Fruit fly (Drosophila melanogaster) whole organism, prepupa: ENCODE data around the gene dy.
A peak's percentile ranks its signal among the peaks of the same experiment; 100 is the strongest.

Experiments used
- Blimp-1 ChIP-seq: fragments of 200-800 bp; sonication (Bioruptor generic); optimal IDR thresholded peaks from 3 replicates; lab custom pipeline; 2017; ENCODE audit warnings: missing biosample characterization, missing genetic modification characterization, mild to moderate bottlenecking, moderate library complexity, missing genetic modification reagents
- CG11294 ChIP-seq: fragments of 200-800 bp; sonication (Bioruptor generic); IDR thresholded peaks from 2 replicates; pipeline ENCODE4 v1.3.6; 2022; ENCODE audit warnings: missing biosample characterization, missing genetic modification characterization
- CG11762 ChIP-seq: fragments of 200-800 bp; sonication (Bioruptor generic); optimal IDR thresholded peaks from 3 replicates; lab custom pipeline; 2016; ENCODE audit warnings: missing biosample characterization, missing genetic modification characterization; ENCODE audit not compliant: insufficient read depth
- CG11902 ChIP-seq: fragments of 200-800 bp; sonication (Bioruptor generic); optimal IDR thresholded peaks from 3 replicates; lab custom pipeline; 2016; ENCODE audit warnings: missing biosample characterization, missing genetic modification characterization
- CG15336 ChIP-seq: fragments of 200-800 bp; sonication (Bioruptor generic); IDR thresholded peaks from 2 replicates; pipeline ENCODE4 v1.3.6; 2022; ENCODE audit warnings: missing biosample characterization, missing genetic modification characterization
- CG3032 ChIP-seq: fragments of 200-800 bp; optimal IDR thresholded peaks from 2 replicates; lab custom pipeline; 2019; ENCODE audit warnings: missing biosample characterization, mild to moderate bottlenecking, missing genetic modification characterization, moderate library complexity
- CG31627 ChIP-seq: fragments of 200-800 bp; sonication (Bioruptor generic); optimal IDR thresholded peaks from 3 replicates; lab custom pipeline; 2016; ENCODE audit warnings: missing biosample characterization, missing genetic modification characterization
- CG32006 ChIP-seq: fragments of 200-800 bp; sonication (Bioruptor generic); optimal IDR thresholded peaks from 3 replicates; lab custom pipeline; 2017; ENCODE audit warnings: missing biosample characterization, mild to moderate bottlenecking, missing genetic modification characterization
- CG34406 ChIP-seq: fragments of 200-800 bp; sonication (Bioruptor generic); optimal IDR thresholded peaks from 3 replicates; lab custom pipeline; 2016; ENCODE audit warnings: missing biosample characterization, missing genetic modification characterization
- CG3919 ChIP-seq: fragments of 200-800 bp; sonication (Bioruptor generic); optimal IDR thresholded peaks from 3 replicates; lab custom pipeline; 2016; ENCODE audit warnings: missing biosample characterization, missing genetic modification characterization
- CG6163 ChIP-seq: fragments of 200-800 bp; sonication (Bioruptor generic); IDR thresholded peaks from 3 replicates; pipeline ENCODE4 v1.3.6; 2022; ENCODE audit warnings: missing biosample characterization, missing genetic modification characterization
- CG6276 ChIP-seq: fragments of 200-800 bp; sonication (Bioruptor generic); optimal IDR thresholded peaks from 2 replicates; lab custom pipeline; 2017; ENCODE audit warnings: missing biosample characterization, mild to moderate bottlenecking, missing genetic modification characterization
- CG6792 ChIP-seq: fragments of 200-800 bp; sonication (Bioruptor generic); optimal IDR thresholded peaks from 3 replicates; lab custom pipeline; 2016; ENCODE audit warnings: missing biosample characterization, missing genetic modification characterization
- CG6808 ChIP-seq: fragments of 200-800 bp; sonication (Bioruptor generic); optimal IDR thresholded peaks from 3 replicates; lab custom pipeline; 2017; ENCODE audit warnings: missing biosample characterization, missing genetic modification characterization, mild to moderate bottlenecking, moderate library complexity, missing genetic modification reagents
- CG6854 ChIP-seq: fragments of 200-800 bp; sonication (Bioruptor generic); optimal IDR thresholded peaks from 2 replicates; lab custom pipeline; 2017; ENCODE audit warnings: missing biosample characterization, mild to moderate bottlenecking, missing genetic modification characterization
- CG8119 ChIP-seq: fragments of 200-800 bp; sonication (Bioruptor generic); IDR thresholded peaks from 3 replicates; pipeline ENCODE4 v1.3.6; 2022; ENCODE audit warnings: missing biosample characterization, missing genetic modification characterization
- CG8319 ChIP-seq: fragments of 200-800 bp; sonication (Bioruptor generic); optimal IDR thresholded peaks from 3 replicates; lab custom pipeline; 2016; ENCODE audit warnings: missing biosample characterization, missing genetic modification characterization
- CG8632 ChIP-seq: fragments of 200-800 bp; sonication (Bioruptor generic); optimal IDR thresholded peaks from 3 replicates; lab custom pipeline; 2016; ENCODE audit warnings: missing biosample characterization, missing genetic modification characterization
- CG9139 ChIP-seq: fragments of 200-800 bp; sonication (Bioruptor generic); optimal IDR thresholded peaks from 3 replicates; lab custom pipeline; 2017; ENCODE audit warnings: missing biosample characterization, mild to moderate bottlenecking, missing genetic modification characterization
- Eip78C ChIP-seq: fragments of 200-800 bp; sonication (Bioruptor generic); peaks from one replicate; lab custom pipeline; 2016; ENCODE audit warnings: missing biosample characterization, missing genetic modification characterization
- Eip93F ChIP-seq: fragments of 200-800 bp; sonication (Bioruptor generic); optimal IDR thresholded peaks from 2 replicates; lab custom pipeline; 2016; ENCODE audit warnings: missing biosample characterization, mild to moderate bottlenecking, missing genetic modification characterization
- Ets21C ChIP-seq: fragments of 200-800 bp; sonication (Bioruptor generic); optimal IDR thresholded peaks from 3 replicates; lab custom pipeline; 2016; ENCODE audit warnings: missing biosample characterization, missing genetic modification characterization
- Ets96B ChIP-seq: fragments of 200-800 bp; optimal IDR thresholded peaks from 2 replicates; lab custom pipeline; 2019; ENCODE audit warnings: missing biosample characterization, mild to moderate bottlenecking, missing genetic modification characterization, moderate library complexity
- Gug ChIP-seq: fragments of 200-800 bp; sonication (Bioruptor generic); IDR thresholded peaks from 2 replicates; pipeline ENCODE4 v1.3.6; 2022; ENCODE audit warnings: missing biosample characterization, missing genetic modification characterization
- Hr38 ChIP-seq: sonication (Bioruptor generic); optimal IDR thresholded peaks from 2 replicates; lab custom pipeline; 2016; ENCODE audit warnings: missing biosample characterization, missing genetic modification characterization
- Lpt ChIP-seq: fragments of 200-800 bp; sonication (Bioruptor generic); optimal IDR thresholded peaks from 3 replicates; lab custom pipeline; 2016; ENCODE audit warnings: missing biosample characterization, missing genetic modification characterization
- Met ChIP-seq: fragments of 200-800 bp; sonication (Bioruptor generic); optimal IDR thresholded peaks from 3 replicates; lab custom pipeline; 2016; ENCODE audit warnings: missing biosample characterization, missing genetic modification characterization
- Sox102F ChIP-seq: fragments of 200-800 bp; sonication (Bioruptor generic); optimal IDR thresholded peaks from 2 replicates; lab custom pipeline; 2016; ENCODE audit warnings: missing biosample characterization, mild to moderate bottlenecking, missing genetic modification characterization
- Sox14 ChIP-seq: fragments of 200-800 bp; sonication (Bioruptor generic); optimal IDR thresholded peaks from 3 replicates; lab custom pipeline; 2016; ENCODE audit warnings: missing biosample characterization, missing genetic modification characterization
- acj6 ChIP-seq: fragments of 200-800 bp; sonication (Bioruptor generic); optimal IDR thresholded peaks from 3 replicates; lab custom pipeline; 2016; ENCODE audit warnings: missing biosample characterization, missing genetic modification characterization
- cyc ChIP-seq: fragments of 200-800 bp; sonication (Bioruptor generic); optimal IDR thresholded peaks from 3 replicates; lab custom pipeline; 2016; ENCODE audit warnings: missing biosample characterization, missing genetic modification characterization
- dac ChIP-seq: fragments of 200-800 bp; sonication (Bioruptor generic); optimal IDR thresholded peaks from 2 replicates; lab custom pipeline; 2017; ENCODE audit warnings: missing biosample characterization, mild to moderate bottlenecking, missing genetic modification characterization
- eg ChIP-seq: fragments of 200-800 bp; sonication (Bioruptor generic); IDR thresholded peaks from 3 replicates; pipeline ENCODE4 v1.3.6; 2022; ENCODE audit warnings: missing biosample characterization, missing genetic modification characterization
- esn ChIP-seq: fragments of 200-800 bp; sonication (Bioruptor generic); optimal IDR thresholded peaks from 2 replicates; lab custom pipeline; 2016; ENCODE audit warnings: missing biosample characterization, mild to moderate bottlenecking, missing genetic modification characterization, moderate library complexity
- fd59A ChIP-seq: fragments of 200-800 bp; sonication (Bioruptor generic); optimal IDR thresholded peaks from 2 replicates; lab custom pipeline; 2017; ENCODE audit warnings: missing biosample characterization, mild to moderate bottlenecking, missing genetic modification characterization, missing genetic modification reagents
- fd85E ChIP-seq: fragments of 200-800 bp; sonication (Bioruptor generic); optimal IDR thresholded peaks from 3 replicates; lab custom pipeline; 2016; ENCODE audit warnings: missing biosample characterization, missing genetic modification characterization
- net ChIP-seq: fragments of 200-800 bp; sonication (Bioruptor generic); optimal IDR thresholded peaks from 3 replicates; lab custom pipeline; 2016; ENCODE audit warnings: missing biosample characterization, missing genetic modification characterization
- salr ChIP-seq, 2 experiments: fragments of 200-800 bp; sonication (Bioruptor generic); optimal IDR thresholded peaks; 3 replicates each; lab custom pipeline; 2016 to 2018; ENCODE audit warnings: missing biosample characterization in 2 of 2, missing genetic modification characterization in 2 of 2, mild to moderate bottlenecking in 1 of 2
- spab ChIP-seq: fragments of 200-800 bp; sonication (Bioruptor generic); optimal IDR thresholded peaks from 2 replicates; lab custom pipeline; 2017; ENCODE audit warnings: missing biosample characterization, mild to moderate bottlenecking, missing genetic modification characterization, missing genetic modification reagents
- vri ChIP-seq: fragments of 200-800 bp; sonication (Bioruptor generic); optimal IDR thresholded peaks from 3 replicates; lab custom pipeline; 2016; ENCODE audit warnings: missing biosample characterization, mild to moderate bottlenecking, missing genetic modification characterization

Gene dy

DNA sequence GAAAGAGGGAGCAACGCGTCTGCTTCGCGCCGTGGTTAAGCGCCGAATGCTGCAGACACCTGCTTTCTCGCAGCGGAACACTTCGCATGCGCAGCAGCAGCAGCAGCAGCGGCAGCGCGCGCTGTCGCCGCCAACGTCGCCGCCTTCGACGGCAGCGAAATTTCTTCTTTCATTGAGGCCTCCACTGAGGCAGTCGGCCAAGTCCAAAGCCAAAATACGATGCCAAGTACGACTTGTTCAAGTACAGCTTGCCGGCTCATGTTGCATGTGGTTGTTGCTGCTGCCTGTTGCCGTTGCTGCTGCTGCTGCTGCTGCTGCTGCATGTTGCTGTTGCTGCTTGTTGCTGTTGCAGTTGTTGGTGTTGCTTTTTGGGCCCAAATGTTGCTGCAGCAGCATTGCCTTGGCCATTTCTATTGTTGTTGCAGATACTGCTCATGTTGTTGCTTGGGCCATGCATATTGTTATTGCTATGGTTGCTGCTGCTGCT lies at the start of gene dy:
TSS of gene dy (minus strand) at position 51 of the 487 bp plus-strand sequence.
- TF ChIP-seq CG8319 (GFP tag; lab: Kevin White, UChicago) (no peak), CG6276 (GFP tag; lab: Kevin White, UChicago) (no peak), Eip93F (GFP tag; lab: Kevin White, UChicago) (no peak), Ets21C (GFP tag; lab: Kevin White, UChicago) (no peak), Ets96B (tag; lab: Kevin White, UChicago) (no peak), Gug (no peak), CG3919 (GFP tag; lab: Kevin White, UChicago) (peak; percentile 51), Eip78C (GFP tag; lab: Kevin White, UChicago) (peak; percentile 34), cyc (GFP tag; lab: Kevin White, UChicago) (no peak), acj6 (no peak), Sox102F (GFP tag; lab: Kevin White, UChicago) (no peak)
- TF ChIP-seq, all 60 proteins: peak for 2

DNA sequence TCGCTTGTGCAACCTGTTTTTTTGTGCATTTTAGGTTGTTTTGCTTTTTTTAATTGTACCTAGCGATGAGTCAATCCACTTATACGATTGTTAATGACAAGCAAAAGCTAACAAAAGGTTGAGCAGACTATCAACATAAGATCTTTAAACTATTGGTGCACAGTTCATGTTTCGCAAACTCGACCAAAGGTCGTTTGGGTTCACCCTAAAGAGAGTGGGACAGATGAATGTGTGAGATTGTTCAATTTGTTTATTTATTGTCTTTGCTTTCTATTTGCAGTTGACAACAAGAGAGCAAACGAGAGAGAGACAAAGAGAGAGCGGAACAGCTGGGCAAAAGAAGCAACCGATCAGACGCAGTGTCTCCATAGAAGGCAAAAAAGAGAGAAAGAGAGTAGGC lies 44.4 kb upstream of the dy start:
- TF ChIP-seq CG6163 (GFP tag; lab: Robert Waterston, UW) (peak; percentile 55; the same call in 1 of the 3 replicates), spab (GFP tag; lab: Kevin White, UChicago) (no peak), Eip93F (GFP tag; lab: Kevin White, UChicago) (peak; percentile 71), esn (GFP tag; lab: Kevin White, UChicago) (peak; percentile 20), CG15336 (GFP tag; lab: Robert Waterston, UW) (peak; percentile 72), Blimp-1 (no peak), eg (GFP tag; lab: Robert Waterston, UW) (peak; percentile 79), CG31627 (GFP tag; lab: Kevin White, UChicago) (peak; percentile 28), CG32006 (GFP tag; lab: Kevin White, UChicago) (peak; percentile 55), CG3032 (tag; lab: Kevin White, UChicago) (peak; percentile 17), CG34406 (GFP tag; lab: Kevin White, UChicago) (no peak), CG11762 (GFP tag; lab: Kevin White, UChicago) (peak; percentile 26), Lpt (GFP tag; lab: Kevin White, UChicago) (peak; percentile 11), salr (GFP tag; optimal IDR thresholded peaks at IDR 0.05; lab: Kevin White, UChicago) (no peak), vri (peak; percentile 58), CG6792 (GFP tag; lab: Kevin White, UChicago) (no peak), fd59A (GFP tag; lab: Kevin White, UChicago) (no peak), net (GFP tag; lab: Kevin White, UChicago) (peak; percentile 31), CG6808 (no peak), Sox14 (peak; percentile 49), Ets96B (tag; lab: Kevin White, UChicago) (peak; percentile 25), fd85E (peak; percentile 1), Hr38 (no peak), CG9139 (GFP tag; lab: Kevin White, UChicago) (no peak), CG3919 (GFP tag; lab: Kevin White, UChicago) (peak; percentile 5), CG6854 (GFP tag; lab: Kevin White, UChicago) (peak; percentile 58), CG8119 (peak; percentile 72), CG6276 (GFP tag; lab: Kevin White, UChicago) (peak; percentile 75), dac (peak; percentile 23), Met (GFP tag; lab: Kevin White, UChicago) (no peak), CG11294 (GFP tag; lab: Robert Waterston, UW) (no peak), Eip78C (GFP tag; lab: Kevin White, UChicago) (peak; percentile 77), CG11902 (GFP tag; lab: Kevin White, UChicago) (no peak), CG8632 (peak; percentile 25)
